Fruit fly (Drosophila melanogaster) whole organism, prepupa: ENCODE measurements around the gene Ndc1.

Source experiments
- Blimp-1 ChIP-seq: fragments of 200-800 bp; sonication (Bioruptor generic); optimal IDR thresholded peaks from 3 replicates; lab custom pipeline; 2017; ENCODE audit warnings: missing biosample characterization, missing genetic modification characterization, mild to moderate bottlenecking, moderate library complexity, missing genetic modification reagents
- CG11294 ChIP-seq: fragments of 200-800 bp; sonication (Bioruptor generic); IDR thresholded peaks from 2 replicates; pipeline ENCODE4 v1.3.6; 2022; ENCODE audit warnings: missing biosample characterization, missing genetic modification characterization
- CG1621 ChIP-seq: fragments of 200-800 bp; sonication (Bioruptor generic); optimal IDR thresholded peaks from 3 replicates; lab custom pipeline; 2018; ENCODE audit warnings: missing biosample characterization, mild to moderate bottlenecking, missing genetic modification characterization
- CG4318 ChIP-seq: fragments of 200-800 bp; sonication (Bioruptor generic); optimal IDR thresholded peaks from 3 replicates; lab custom pipeline; 2017; ENCODE audit warnings: missing biosample characterization, mild to moderate bottlenecking, missing genetic modification characterization
- CG6792 ChIP-seq: fragments of 200-800 bp; sonication (Bioruptor generic); optimal IDR thresholded peaks from 3 replicates; lab custom pipeline; 2016; ENCODE audit warnings: missing biosample characterization, missing genetic modification characterization
- CG6854 ChIP-seq: fragments of 200-800 bp; sonication (Bioruptor generic); optimal IDR thresholded peaks from 2 replicates; lab custom pipeline; 2017; ENCODE audit warnings: missing biosample characterization, mild to moderate bottlenecking, missing genetic modification characterization
- Eip75B ChIP-seq: fragments of 200-800 bp; sonication (Bioruptor generic); optimal IDR thresholded peaks from 3 replicates; lab custom pipeline; 2016; ENCODE audit warnings: missing biosample characterization, missing genetic modification characterization
- Eip93F ChIP-seq: fragments of 200-800 bp; sonication (Bioruptor generic); optimal IDR thresholded peaks from 2 replicates; lab custom pipeline; 2016; ENCODE audit warnings: missing biosample characterization, mild to moderate bottlenecking, missing genetic modification characterization
- Smox ChIP-seq: fragments of 200-800 bp; sonication (Bioruptor generic); optimal IDR thresholded peaks from 3 replicates; lab custom pipeline; 2016; ENCODE audit warnings: missing biosample characterization, missing genetic modification characterization
- Sox102F ChIP-seq: fragments of 200-800 bp; sonication (Bioruptor generic); optimal IDR thresholded peaks from 2 replicates; lab custom pipeline; 2016; ENCODE audit warnings: missing biosample characterization, mild to moderate bottlenecking, missing genetic modification characterization
- achi ChIP-seq: fragments of 200-800 bp; sonication (Bioruptor generic); optimal IDR thresholded peaks from 3 replicates; lab custom pipeline; 2016; ENCODE audit warnings: missing biosample characterization, missing genetic modification characterization
- net ChIP-seq: fragments of 200-800 bp; sonication (Bioruptor generic); optimal IDR thresholded peaks from 3 replicates; lab custom pipeline; 2016; ENCODE audit warnings: missing biosample characterization, missing genetic modification characterization

DNA sequence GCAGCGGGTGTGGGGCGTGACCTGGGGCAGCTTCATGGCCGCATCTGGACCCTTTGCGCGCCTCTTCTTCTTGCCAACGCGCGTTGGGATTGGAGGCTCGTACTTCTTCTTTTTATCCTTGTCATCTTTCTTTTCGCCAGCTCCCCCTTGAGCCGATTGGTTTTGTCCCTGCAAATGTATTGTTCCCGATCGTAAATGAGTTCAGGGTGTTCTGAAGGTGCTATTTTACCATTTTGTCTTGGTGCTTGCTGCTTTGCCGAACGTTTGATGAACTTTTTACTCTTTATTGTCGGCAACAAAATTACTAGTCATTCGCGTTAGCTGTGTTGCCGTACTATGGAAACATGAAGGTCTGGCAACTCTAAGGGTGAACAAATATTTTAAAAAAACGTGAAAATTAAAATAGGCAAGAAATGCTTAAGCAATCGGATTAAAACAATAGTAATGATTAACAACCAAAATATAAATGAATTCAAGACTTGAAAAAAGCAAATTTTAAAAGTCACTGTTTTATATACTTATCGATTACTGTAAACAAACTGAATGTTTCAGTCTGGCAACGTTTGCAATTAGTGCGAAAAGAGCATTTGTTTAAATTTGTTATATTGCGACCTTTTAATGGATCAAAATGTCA lies 7.0 kb downstream of the Ndc1 start, which contains the start of the genes Rpt2 and CG13599:
- TF ChIP-seq Eip93F (GFP tag; lab: Kevin White, UChicago) (no peak), achi (GFP tag; lab: Kevin White, UChicago) (no peak), CG11294 (GFP tag; lab: Robert Waterston, UW) (no peak), Sox102F (no peak), CG6854 (GFP tag; lab: Kevin White, UChicago) (no peak), Smox (GFP tag; lab: Kevin White, UChicago) (no peak), Blimp-1 (GFP tag; lab: Kevin White, UChicago) (no peak), net (GFP tag; lab: Kevin White, UChicago) (no peak), CG1621 (tag; lab: Kevin White, UChicago) (no peak), CG6792 (no peak), CG4318 (GFP tag; lab: Kevin White, UChicago) (no peak), Eip75B (GFP tag; lab: Kevin White, UChicago) (no peak)
